Worm (Caenorhabditis elegans): Measurements from ENCODE around the gene K06A1.2.

K06A1.2 gene

ce11 chrII:6486344-6486743 lies 42.5 kb downstream of the K06A1.2 start:
- TF ChIP-seq dao-5 (tag; optimal IDR thresholded peaks at IDR 0.05), result no peak
- TF ChIP-seq W03F9.2 (tag; optimal IDR thresholded peaks at IDR 0.05), result no peak
- TF ChIP-seq him-1 (tag; optimal IDR thresholded peaks at IDR 0.05), result no peak

DNA sequence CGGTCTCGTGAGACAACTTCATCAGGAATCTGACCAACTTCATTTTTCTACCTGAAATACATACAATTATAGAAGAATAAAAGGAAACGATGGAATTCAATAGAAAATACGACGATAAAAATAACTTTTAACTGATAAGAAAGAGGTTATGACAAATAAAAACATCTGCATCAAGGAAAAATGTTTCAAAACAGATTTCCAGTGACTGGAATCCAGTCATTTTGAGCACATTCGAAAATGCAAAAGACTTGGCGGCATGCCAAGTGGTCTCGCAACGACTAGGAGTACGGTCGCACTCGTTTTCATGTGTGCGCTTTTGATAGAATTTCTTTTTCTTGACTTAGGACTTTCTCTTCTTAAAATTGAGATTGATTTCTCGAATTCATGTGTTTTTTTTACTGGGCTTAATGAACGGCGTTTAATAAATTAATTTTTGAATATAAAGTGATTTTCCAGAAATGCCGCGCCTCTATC lies 45.9 kb downstream of the K06A1.2 start, which contains the start of the genes snr-3 and rsp-5:
snr-3 (minus strand) TSS at position 51 of the 474 bp plus-strand sequence.
rsp-5 (plus strand) TSS at position 455 of the 474 bp plus-strand sequence.
- TF ChIP-seq him-1 (tag; optimal IDR thresholded peaks at IDR 0.05) (peak; percentile 7), W03F9.2 (tag; optimal IDR thresholded peaks at IDR 0.05) (peak; percentile 70), dao-5 (tag; optimal IDR thresholded peaks at IDR 0.05) (no peak)

DNA sequence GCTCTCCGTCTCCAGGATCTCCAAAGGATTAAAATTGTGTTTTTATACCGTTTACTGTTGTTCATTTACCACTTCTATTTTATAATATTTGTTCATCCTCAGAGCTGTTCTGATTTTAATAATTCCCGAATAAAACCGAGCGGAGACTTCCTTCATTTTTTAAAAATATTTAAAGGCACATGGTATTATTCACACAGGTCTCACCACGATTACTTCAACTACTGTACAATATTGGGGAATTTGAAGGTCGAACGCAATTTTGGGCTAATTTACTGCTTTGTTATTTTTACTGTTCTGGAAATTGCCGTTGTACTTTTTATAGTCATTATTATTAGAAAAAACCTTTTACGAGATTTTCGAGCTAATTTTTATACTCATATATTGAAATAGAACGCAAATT lies 47.4 kb downstream of the K06A1.2 start:
- TF ChIP-seq dao-5 (tag; optimal IDR thresholded peaks at IDR 0.05) (no peak), him-1 (tag; optimal IDR thresholded peaks at IDR 0.05) (no peak), W03F9.2 (tag; optimal IDR thresholded peaks at IDR 0.05) (no peak)

ce11 chrII:6491817-6492452 lies 48.1 kb downstream of the K06A1.2 start, which contains the start of the genes T28D9.11 and T28D9.1:
Gene T28D9.11 (minus strand): TSS chrII:6491993.
Gene T28D9.1 (plus strand): TSS chrII:6492402.
- TF ChIP-seq dao-5 (tag; optimal IDR thresholded peaks at IDR 0.05), result no peak
- peak; percentile 63 for TF ChIP-seq him-1 (tag; optimal IDR thresholded peaks at IDR 0.05)

DNA sequence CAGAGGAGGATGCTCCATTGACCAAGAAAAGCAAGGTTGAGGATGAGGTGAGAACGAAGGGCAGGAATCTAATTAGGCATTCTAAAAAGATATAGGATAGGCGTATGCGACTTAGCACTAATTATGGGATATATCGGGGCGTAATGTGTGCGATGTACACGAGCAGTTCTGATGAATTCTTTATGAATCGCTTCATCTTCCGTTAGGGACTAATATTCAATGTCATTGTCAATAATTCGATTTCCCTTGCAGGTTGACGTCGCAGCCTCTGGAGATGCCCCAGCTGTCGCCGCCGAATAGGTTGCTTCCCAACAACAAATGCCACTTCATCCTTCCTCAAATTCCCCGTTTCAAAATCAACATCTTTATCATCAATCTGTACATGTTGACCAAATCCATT lies 49.3 kb downstream of the K06A1.2 start:
- TF ChIP-seq him-1 (tag; optimal IDR thresholded peaks at IDR 0.05), result no peak
- TF ChIP-seq W03F9.2 (tag; optimal IDR thresholded peaks at IDR 0.05), result no peak
- TF ChIP-seq dao-5 (tag; optimal IDR thresholded peaks at IDR 0.05), result no peak

- TF ChIP-seq W03F9.2 (tag; optimal IDR thresholded peaks at IDR 0.05), result no peak
- TF ChIP-seq him-1 (tag; optimal IDR thresholded peaks at IDR 0.05), result no peak
- no peak for TF ChIP-seq dao-5 (tag; optimal IDR thresholded peaks at IDR 0.05)
Observed at ce11 chrII:6493709-6494326, 50.0 kb downstream of the K06A1.2 start.

All from whole organism, L4/young adult.